Fruit fly (Drosophila melanogaster): ENCODE data around the gene Trm7-34.
A peak's percentile ranks its signal among the peaks of the same experiment; 100 is the strongest.

Trm7-34 gene

DNA sequence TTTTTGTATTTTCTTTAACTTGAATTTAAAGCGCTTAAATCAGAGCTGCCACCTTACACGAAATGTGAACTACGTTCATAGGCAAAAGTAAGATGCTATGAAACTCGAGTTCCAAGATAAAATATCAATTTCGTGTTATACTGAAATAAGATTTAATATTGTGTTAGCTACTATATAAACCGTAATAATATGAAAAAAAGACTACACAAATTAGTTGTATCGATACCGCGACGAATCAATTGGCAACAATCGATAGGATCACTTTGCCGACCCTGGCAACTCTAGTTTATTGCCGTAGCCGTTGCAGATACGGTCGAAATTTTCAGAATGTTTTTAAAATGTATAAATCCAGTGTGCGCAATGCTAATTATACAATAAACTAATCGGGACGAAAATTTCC is 6.8 kb upstream of the Trm7-34 start, which contains the start of gene SNF4Agamma:
SNF4Agamma (plus strand) TSS at position 282 of the 400 bp plus-strand sequence.
- TF ChIP-seq Snoo (tag; optimal IDR thresholded peaks at IDR 0.05) (no peak), Ets98B (GFP tag; IDR thresholded peaks at IDR 0.05) (peak; percentile 34; the same call in 1 of the 2 replicates), CG17806 (tag; optimal IDR thresholded peaks at IDR 0.05) (no peak)

DNA sequence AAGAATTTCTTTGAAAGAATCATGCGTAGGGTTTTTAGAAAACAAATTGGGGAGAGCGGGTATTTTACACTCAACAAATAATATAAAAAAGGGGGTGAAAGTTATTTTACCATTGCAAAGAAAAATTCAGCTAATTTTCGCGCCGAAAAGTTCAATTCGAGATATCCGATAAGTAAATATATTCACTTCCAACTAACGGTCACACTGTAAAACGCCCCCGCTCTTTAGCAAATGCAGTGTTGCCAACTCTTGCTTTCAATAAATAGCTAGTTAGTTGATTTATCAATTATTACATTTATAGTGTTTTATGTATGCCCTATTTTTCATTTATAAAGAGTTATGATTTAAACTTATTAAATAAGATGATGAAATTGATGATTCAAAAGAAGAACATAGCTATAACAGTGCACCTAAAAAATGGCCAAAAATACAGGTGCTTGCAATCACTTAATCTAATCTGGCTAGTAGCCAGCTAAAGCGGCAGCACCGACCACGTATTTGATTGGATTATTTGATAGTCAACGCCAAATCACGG is 4.6 kb upstream of the Trm7-34 start, which contains the start of gene meigo:
meigo (plus strand) TSS at position 51 of the 535 bp plus-strand sequence.
- TF ChIP-seq CG17806 (tag; optimal IDR thresholded peaks at IDR 0.05) (peak; percentile 54), CG15710 (tag; optimal IDR thresholded peaks at IDR 0.05) (peak; percentile 63), CG34367 (tag; optimal IDR thresholded peaks at IDR 0.05) (no peak), Snoo (tag; optimal IDR thresholded peaks at IDR 0.05) (peak; percentile 2), CG9948 (tag; optimal IDR thresholded peaks at IDR 0.05) (peak; percentile 39), CG4496 (GFP tag; IDR thresholded peaks at IDR 0.05) (peak; percentile 57; the same call in 1 of the 3 replicates)

DNA sequence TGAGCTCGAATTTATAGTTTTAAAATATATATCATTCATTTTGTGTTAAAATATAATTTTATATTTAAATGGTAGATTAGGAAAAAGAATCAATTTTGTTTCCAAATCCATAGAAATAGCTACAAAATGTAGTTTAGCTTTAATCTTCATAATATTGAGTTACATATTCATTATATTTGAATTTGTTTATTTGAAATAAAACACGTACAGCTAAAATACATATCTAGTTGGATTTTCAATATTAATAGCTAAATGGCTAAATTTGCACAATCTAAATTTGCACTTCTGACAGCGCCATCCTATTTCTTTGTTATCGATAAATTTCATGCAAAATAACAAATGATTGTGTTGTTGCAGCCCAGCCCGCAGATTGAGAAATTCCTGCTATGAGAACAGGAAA is 270 bp upstream of the Trm7-34 start, which contains the start of gene Usp8:
Usp8 (plus strand) TSS at position 312 of the 400 bp plus-strand sequence.
- TF ChIP-seq D1 (tag; optimal IDR thresholded peaks at IDR 0.05) (no peak), CG15710 (tag; optimal IDR thresholded peaks at IDR 0.05) (peak; percentile 37), CG8301 (tag; optimal IDR thresholded peaks at IDR 0.05) (no peak), CG12605 (GFP tag; IDR thresholded peaks at IDR 0.05) (no peak), Snoo (tag; optimal IDR thresholded peaks at IDR 0.05) (no peak), rn (GFP tag; IDR thresholded peaks at IDR 0.05) (no peak), CG9948 (tag; optimal IDR thresholded peaks at IDR 0.05) (peak; percentile 30), CG17806 (tag; optimal IDR thresholded peaks at IDR 0.05) (no peak), CG14655 (GFP tag; optimal IDR thresholded peaks at IDR 0.05) (no peak), CG13204 (GFP tag; optimal IDR thresholded peaks at IDR 0.05) (no peak), CG10348 (GFP tag; IDR thresholded peaks at IDR 0.05) (no peak), CG8159 (tag; optimal IDR thresholded peaks at IDR 0.05) (no peak), CG34367 (tag; optimal IDR thresholded peaks at IDR 0.05) (no peak)

DNA sequence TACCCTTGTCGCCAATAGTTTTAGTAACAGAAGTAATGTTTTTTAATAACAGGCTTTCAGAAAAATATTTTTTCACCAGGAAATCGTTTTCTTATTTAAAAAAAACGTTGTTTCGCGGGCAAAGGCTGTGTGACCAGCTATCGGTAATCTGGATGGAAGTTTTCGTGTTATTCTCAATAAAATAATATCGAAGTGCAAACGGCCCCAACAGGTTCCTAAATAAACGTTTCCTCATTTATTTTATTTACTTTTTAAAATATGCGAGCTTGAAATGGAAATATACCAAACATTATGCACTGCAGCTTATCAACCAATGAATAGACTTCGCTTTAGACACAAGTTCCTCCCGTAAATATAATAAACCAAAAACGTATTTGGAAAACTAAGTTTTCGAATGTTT is 3.6 kb downstream of the Trm7-34 start, which contains the start of gene Ice2:
Ice2 (plus strand) TSS at position 167 of the 400 bp plus-strand sequence.
- TF ChIP-seq Snoo (tag; optimal IDR thresholded peaks at IDR 0.05): no peak
- TF ChIP-seq CG9948 (tag; optimal IDR thresholded peaks at IDR 0.05): no peak
- no peak for TF ChIP-seq CG8301 (tag; optimal IDR thresholded peaks at IDR 0.05)
- no peak for TF ChIP-seq fd96Ca (GFP tag; IDR thresholded peaks at IDR 0.05)

DNA sequence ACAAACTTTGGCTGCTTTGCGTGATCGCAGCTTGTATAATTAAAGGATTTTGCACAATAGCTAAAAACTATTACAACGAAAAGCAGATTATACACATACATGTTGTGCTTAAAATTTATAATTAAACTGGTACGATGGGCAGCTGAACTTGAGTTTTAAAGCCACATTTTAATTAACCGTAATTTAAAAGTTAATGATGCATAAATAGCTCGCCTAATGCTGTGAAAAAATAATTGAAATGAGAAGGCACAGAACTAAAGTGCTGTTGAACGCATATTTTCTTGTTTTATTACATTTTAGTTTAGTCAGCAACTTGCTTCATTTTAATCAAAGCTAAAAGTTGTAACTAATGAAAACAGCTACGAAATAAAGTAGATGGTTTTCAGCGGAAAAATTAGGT is 4.1 kb downstream of the Trm7-34 start, which contains the start of gene Obp93a:
Obp93a (minus strand) TSS at position 101 of the 400 bp plus-strand sequence.
- no peak for TF ChIP-seq gl (tag; optimal IDR thresholded peaks at IDR 0.05)
- TF ChIP-seq CG9948 (tag; optimal IDR thresholded peaks at IDR 0.05): no peak
- no peak for TF ChIP-seq CG4496 (GFP tag; IDR thresholded peaks at IDR 0.05)
- no peak for TF ChIP-seq Ets98B (GFP tag; IDR thresholded peaks at IDR 0.05)
- TF ChIP-seq CG12605 (GFP tag; IDR thresholded peaks at IDR 0.05): no peak
- no peak for TF ChIP-seq CG32121 (GFP tag; IDR thresholded peaks at IDR 0.05)
- no peak for TF ChIP-seq Pif1A (GFP tag; optimal IDR thresholded peaks at IDR 0.05)
- TF ChIP-seq Pif1B (GFP tag; optimal IDR thresholded peaks at IDR 0.05): no peak
- no peak for TF ChIP-seq CG15710 (tag; optimal IDR thresholded peaks at IDR 0.05)
- TF ChIP-seq rn (GFP tag; IDR thresholded peaks at IDR 0.05): no peak
- no peak for TF ChIP-seq fd96Ca (GFP tag; IDR thresholded peaks at IDR 0.05)
- no peak for TF ChIP-seq CG13204 (GFP tag; optimal IDR thresholded peaks at IDR 0.05)

DNA sequence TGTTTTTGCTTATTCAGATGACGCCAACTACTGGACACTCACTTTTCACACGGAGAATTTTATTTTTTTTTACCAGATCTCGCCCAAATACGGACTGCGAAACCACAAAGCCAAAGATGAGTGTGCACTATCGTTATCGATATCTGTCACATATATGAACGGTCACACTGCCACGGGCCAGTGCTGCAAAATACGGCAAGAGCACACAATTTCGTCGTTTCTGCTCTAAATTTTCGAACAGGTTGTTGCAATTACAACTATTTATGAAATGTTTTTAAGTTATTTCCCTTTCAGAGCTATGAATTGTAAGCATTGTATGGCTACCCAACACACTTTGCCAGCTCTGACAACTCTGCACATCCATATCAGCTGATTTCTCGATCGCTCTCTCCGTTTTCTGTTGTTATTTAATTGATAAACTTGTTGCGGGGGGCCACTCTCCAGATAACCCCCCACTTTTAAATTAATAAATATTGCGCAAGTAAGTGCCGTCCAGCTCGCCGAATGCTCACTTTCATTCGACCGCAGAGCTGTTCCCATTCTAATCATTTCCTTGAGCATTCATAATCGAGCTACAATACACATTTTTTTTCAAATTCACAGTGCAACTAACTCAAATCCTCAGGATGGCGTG is 6.2 kb downstream of the Trm7-34 start, which contains the start of the genes slmb and CG5793:
slmb (minus strand) TSS at position 134 of the 634 bp plus-strand sequence.
CG5793 (plus strand) TSS at position 222 of the 634 bp plus-strand sequence.
- TF ChIP-seq CG10348 (GFP tag; IDR thresholded peaks at IDR 0.05) (no peak), EcR (GFP tag; optimal IDR thresholded peaks at IDR 0.05) (no peak), CG9948 (tag; optimal IDR thresholded peaks at IDR 0.05) (no peak), rn (GFP tag; IDR thresholded peaks at IDR 0.05) (no peak), CG14655 (GFP tag; optimal IDR thresholded peaks at IDR 0.05) (no peak), CG8301 (tag; optimal IDR thresholded peaks at IDR 0.05) (no peak), CG4496 (GFP tag; IDR thresholded peaks at IDR 0.05) (peak; percentile 77; the same call in 2 of the 3 replicates), Pif1A (GFP tag; optimal IDR thresholded peaks at IDR 0.05) (no peak), gl (tag; optimal IDR thresholded peaks at IDR 0.05) (no peak), CG12605 (GFP tag; IDR thresholded peaks at IDR 0.05) (no peak), CG8159 (tag; optimal IDR thresholded peaks at IDR 0.05) (no peak), CG32121 (GFP tag; IDR thresholded peaks at IDR 0.05) (peak; percentile 27; the same call in 1 of the 2 replicates), Pif1B (GFP tag; optimal IDR thresholded peaks at IDR 0.05) (no peak), D1 (tag; optimal IDR thresholded peaks at IDR 0.05) (no peak), CG15710 (tag; optimal IDR thresholded peaks at IDR 0.05) (peak; percentile 13), Ets98B (GFP tag; IDR thresholded peaks at IDR 0.05) (peak; percentile 34; the same call in 1 of the 2 replicates), CG34367 (tag; optimal IDR thresholded peaks at IDR 0.05) (no peak), fd96Ca (GFP tag; IDR thresholded peaks at IDR 0.05) (peak; percentile 12; the same call in 1 of the 3 replicates), Snoo (tag; optimal IDR thresholded peaks at IDR 0.05) (peak; percentile 53), CG13204 (GFP tag; optimal IDR thresholded peaks at IDR 0.05) (no peak), CG17806 (tag; optimal IDR thresholded peaks at IDR 0.05) (no peak)
